Worm (Caenorhabditis elegans) whole organism, L3 larva: ENCODE results near the gene sre-34.

Experiments
- ama-1 ChIP-seq: fragments of 150-350 bp; optimal IDR thresholded peaks from 2 replicates; lab custom pipeline; 2018
- daf-12 ChIP-seq: fragments of 150-350 bp; optimal IDR thresholded peaks from 2 replicates; lab custom pipeline; 2014; ENCODE audit warnings: missing biosample characterization, missing genetic modification reagents, missing genetic modification characterization
- fos-1 ChIP-seq: fragments of 150-350 bp; optimal IDR thresholded peaks from 2 replicates; lab custom pipeline; 2014; ENCODE audit warnings: missing biosample characterization, missing genetic modification characterization
- hmg-11 ChIP-seq: sonication (generic microtip); optimal IDR thresholded peaks from 2 replicates; lab custom pipeline; 2016; ENCODE audit warnings: missing genetic modification characterization, missing compliant biosample characterization
- lin-15B ChIP-seq: fragments of 150-350 bp; optimal IDR thresholded peaks from 2 replicates; lab custom pipeline; 2014; ENCODE audit warnings: missing biosample characterization, missing genetic modification characterization
- nhr-11 ChIP-seq: fragments of 150-350 bp; optimal IDR thresholded peaks from 2 replicates; lab custom pipeline; 2014; ENCODE audit warnings: missing biosample characterization, missing genetic modification characterization
- nhr-25 ChIP-seq: sonication (generic microtip); optimal IDR thresholded peaks from 2 replicates; lab custom pipeline; 2017; ENCODE audit warnings: missing biosample characterization, missing genetic modification characterization
- nhr-28 ChIP-seq: fragments of 150-350 bp; optimal IDR thresholded peaks from 2 replicates; lab custom pipeline; 2014; ENCODE audit warnings: missing biosample characterization, missing genetic modification characterization
- nhr-43 ChIP-seq: sonication (generic microtip); optimal IDR thresholded peaks from 2 replicates; lab custom pipeline; 2016; ENCODE audit warnings: mild to moderate bottlenecking, missing genetic modification characterization, missing compliant biosample characterization; ENCODE audit not compliant: poor library complexity, severe bottlenecking
- nhr-67 ChIP-seq: fragments of 150-350 bp; optimal IDR thresholded peaks from 2 replicates; lab custom pipeline; 2014; ENCODE audit warnings: missing biosample characterization, missing genetic modification characterization
- snpc-4 ChIP-seq: fragments of 150-350 bp; optimal IDR thresholded peaks from 2 replicates; lab custom pipeline; 2014; ENCODE audit warnings: missing biosample characterization, missing genetic modification characterization
- unc-39 ChIP-seq: sonication (generic microtip); optimal IDR thresholded peaks from 4 replicates; lab custom pipeline; 2017; ENCODE audit warnings: missing biosample characterization, missing genetic modification characterization
- ztf-11 ChIP-seq: fragments of 150-350 bp; optimal IDR thresholded peaks from 2 replicates; lab custom pipeline; 2014; ENCODE audit warnings: missing biosample characterization, missing genetic modification characterization

- TF ChIP-seq unc-39: no peak
- TF ChIP-seq nhr-43 (tag; lab: Kevin White, UChicago): no peak
- no peak for TF ChIP-seq nhr-11
- no peak for TF ChIP-seq nhr-28 (tag; lab: Kevin White, UChicago)
- TF ChIP-seq snpc-4: no peak
- no peak for TF ChIP-seq nhr-25 (tag; lab: Kevin White, UChicago)
- TF ChIP-seq lin-15B: no peak
- TF ChIP-seq hmg-11 (tag; lab: Kevin White, UChicago): no peak
- TF ChIP-seq ama-1 (lab: Kevin White, UChicago): no peak
- TF ChIP-seq ztf-11 (tag; lab: Kevin White, UChicago): no peak
- no peak for TF ChIP-seq fos-1 (tag; lab: Kevin White, UChicago)
- TF ChIP-seq daf-12: no peak
- TF ChIP-seq nhr-67: no peak
Observed at ce11 chrII:12448241-12448640, 1.7 kb upstream of the sre-34 start, which contains the start of gene srh-27.
